Fruit fly (Drosophila melanogaster): ENCODE measurements around the gene Lamtor4.

Gene Lamtor4

DNA sequence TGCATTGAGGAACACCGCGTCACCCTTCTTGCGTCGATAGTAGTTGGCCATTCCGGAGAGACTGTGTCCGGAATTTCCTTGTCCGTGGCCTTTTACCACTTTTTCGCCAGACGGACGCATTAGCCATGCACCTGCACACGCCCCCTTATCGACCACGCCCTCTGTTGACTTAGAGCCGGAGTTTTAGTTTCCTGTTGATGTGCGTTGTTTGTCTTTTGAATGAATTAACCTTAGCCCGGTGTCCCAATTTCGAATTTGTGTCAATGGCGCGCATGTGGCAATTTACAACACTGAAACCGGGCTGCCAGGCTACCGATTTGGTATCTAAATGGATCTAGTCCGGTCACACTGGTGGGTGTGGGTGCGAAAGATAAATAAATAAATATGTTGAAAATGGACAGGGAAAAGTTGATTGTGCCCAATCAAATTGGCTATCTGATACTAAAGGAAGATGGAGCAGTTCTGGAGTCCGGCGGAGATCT is at the start of gene Lamtor4, which contains the start of gene Gr63a:
Gene Lamtor4 (plus strand): TSS at position 348 of the 482 bp plus-strand sequence.
Gene Gr63a (minus strand): TSS at position 51 of the 482 bp plus-strand sequence.
- TF ChIP-seq psq (optimal IDR thresholded peaks at IDR 0.05) (no peak), usp (GFP tag; optimal IDR thresholded peaks at IDR 0.05) (no peak), CG8478 (optimal IDR thresholded peaks at IDR 0.05) (no peak)

DNA sequence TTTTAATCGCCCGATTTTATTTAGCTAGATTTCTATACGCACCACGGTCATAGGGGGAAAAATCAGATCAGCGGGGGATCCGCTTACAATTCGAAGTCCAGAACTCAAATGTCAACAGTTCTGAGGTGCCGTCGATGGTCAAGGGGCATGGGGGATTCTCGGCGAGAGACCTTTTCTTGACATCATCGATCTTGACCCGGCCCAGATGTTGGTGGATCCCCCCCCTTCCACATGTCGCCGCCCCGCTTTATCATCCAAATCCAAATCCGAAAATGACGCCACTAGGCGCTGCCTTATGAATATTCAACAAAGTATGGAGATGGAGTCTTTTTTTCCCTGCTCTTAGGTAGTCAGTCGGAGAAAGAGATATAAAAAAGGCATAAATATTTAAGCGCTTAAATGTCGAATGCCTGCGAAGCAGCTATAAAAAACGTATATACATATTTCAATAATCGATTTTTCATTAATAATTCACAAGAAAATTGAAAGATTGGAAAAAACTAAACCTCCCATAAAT is 48.8 kb upstream of the Lamtor4 start:
- TF ChIP-seq psq (optimal IDR thresholded peaks at IDR 0.05): no peak
- no peak for TF ChIP-seq CG8478 (optimal IDR thresholded peaks at IDR 0.05)
- TF ChIP-seq Dll (optimal IDR thresholded peaks at IDR 0.05): no peak
- TF ChIP-seq EcR (GFP tag; optimal IDR thresholded peaks at IDR 0.05): no peak
- TF ChIP-seq usp (GFP tag; optimal IDR thresholded peaks at IDR 0.05): no peak
- no peak for TF ChIP-seq pan (optimal IDR thresholded peaks at IDR 0.05)

DNA sequence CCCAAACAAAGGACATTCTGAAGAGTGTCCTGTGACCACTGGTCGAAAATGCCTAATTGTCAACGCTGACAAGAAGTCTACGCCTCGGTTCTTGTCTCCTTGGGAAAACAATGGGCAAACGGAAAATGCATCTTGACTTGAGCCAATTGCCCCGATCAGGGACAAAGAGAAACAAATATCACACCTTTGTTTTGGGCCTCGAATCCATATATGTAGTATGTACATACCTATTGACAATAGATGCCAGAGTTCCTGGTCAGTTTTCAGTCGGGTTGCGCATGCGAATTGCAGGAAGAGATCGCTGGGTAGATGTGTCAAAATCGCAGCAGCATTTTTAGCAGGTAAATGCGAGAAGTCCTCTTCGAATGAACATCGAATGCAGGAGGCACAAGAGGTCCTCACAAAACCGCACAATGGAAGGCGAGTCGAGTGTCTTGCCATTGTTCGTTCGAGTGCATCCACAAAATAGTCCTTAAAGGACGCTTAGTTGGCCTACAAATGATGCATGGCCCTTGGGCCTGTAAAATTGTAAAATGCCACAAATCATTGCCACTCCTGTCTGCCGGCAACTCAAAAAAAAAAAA is 47.9 kb upstream of the Lamtor4 start:
- TF ChIP-seq CG8478 (optimal IDR thresholded peaks at IDR 0.05): no peak
- TF ChIP-seq usp (GFP tag; optimal IDR thresholded peaks at IDR 0.05): no peak
- TF ChIP-seq Dll (optimal IDR thresholded peaks at IDR 0.05): no peak
- TF ChIP-seq EcR (GFP tag; optimal IDR thresholded peaks at IDR 0.05): no peak
- TF ChIP-seq psq (optimal IDR thresholded peaks at IDR 0.05): no peak
- no peak for TF ChIP-seq pan (optimal IDR thresholded peaks at IDR 0.05)

dm6 chr3L:3849763-3850162 is 46.9 kb upstream of the Lamtor4 start:
- TF ChIP-seq psq (optimal IDR thresholded peaks at IDR 0.05) (no peak), EcR (GFP tag; optimal IDR thresholded peaks at IDR 0.05) (no peak), Dll (optimal IDR thresholded peaks at IDR 0.05) (no peak), pan (optimal IDR thresholded peaks at IDR 0.05) (no peak), usp (GFP tag; optimal IDR thresholded peaks at IDR 0.05) (no peak), CG8478 (optimal IDR thresholded peaks at IDR 0.05) (no peak)

DNA sequence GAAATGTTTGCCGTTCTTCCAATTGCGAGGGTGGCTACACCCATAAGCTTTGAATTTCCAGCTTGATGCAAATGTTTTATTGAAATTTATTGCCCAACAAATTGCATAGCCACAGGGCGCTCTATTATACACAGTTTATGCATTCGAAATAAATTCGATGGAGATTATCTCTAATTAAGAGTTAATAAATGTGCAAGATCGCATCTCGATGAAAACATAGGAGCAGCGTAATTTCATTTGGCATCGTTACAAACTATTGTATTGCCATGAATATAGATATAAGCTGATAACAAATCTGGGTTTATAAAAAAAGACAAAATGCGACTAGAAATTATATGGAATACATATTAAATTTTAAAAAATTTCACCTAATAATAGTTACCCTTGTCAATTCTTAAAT is 46.2 kb upstream of the Lamtor4 start:
- no peak for TF ChIP-seq CG8478 (optimal IDR thresholded peaks at IDR 0.05)
- no peak for TF ChIP-seq psq (optimal IDR thresholded peaks at IDR 0.05)
- TF ChIP-seq EcR (GFP tag; optimal IDR thresholded peaks at IDR 0.05): no peak
- no peak for TF ChIP-seq usp (GFP tag; optimal IDR thresholded peaks at IDR 0.05)
- TF ChIP-seq pan (optimal IDR thresholded peaks at IDR 0.05): no peak
- TF ChIP-seq Dll (optimal IDR thresholded peaks at IDR 0.05): no peak

DNA sequence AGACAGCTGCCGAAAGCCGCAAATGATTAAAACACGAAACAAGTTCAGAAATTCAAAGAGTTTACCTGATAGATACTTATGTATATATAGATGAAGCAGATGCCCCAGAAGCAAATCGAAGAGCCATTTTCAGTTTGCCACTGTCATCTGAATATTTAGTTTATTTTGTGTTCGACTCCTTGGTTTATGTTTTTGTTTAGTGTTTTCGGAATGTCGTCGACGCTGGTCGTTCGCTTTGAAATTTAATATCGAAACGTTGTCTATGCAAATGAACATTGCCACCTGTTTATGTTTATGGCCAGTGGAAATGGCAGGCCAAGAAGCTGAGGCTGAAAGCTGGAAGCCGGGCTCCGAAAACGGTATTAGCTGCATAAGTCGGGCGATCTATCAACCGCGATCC is 45.7 kb upstream of the Lamtor4 start:
- TF ChIP-seq psq (optimal IDR thresholded peaks at IDR 0.05) (no peak), usp (GFP tag; optimal IDR thresholded peaks at IDR 0.05) (no peak), EcR (GFP tag; optimal IDR thresholded peaks at IDR 0.05) (no peak), Dll (optimal IDR thresholded peaks at IDR 0.05) (no peak), CG8478 (optimal IDR thresholded peaks at IDR 0.05) (no peak), pan (optimal IDR thresholded peaks at IDR 0.05) (no peak)

DNA sequence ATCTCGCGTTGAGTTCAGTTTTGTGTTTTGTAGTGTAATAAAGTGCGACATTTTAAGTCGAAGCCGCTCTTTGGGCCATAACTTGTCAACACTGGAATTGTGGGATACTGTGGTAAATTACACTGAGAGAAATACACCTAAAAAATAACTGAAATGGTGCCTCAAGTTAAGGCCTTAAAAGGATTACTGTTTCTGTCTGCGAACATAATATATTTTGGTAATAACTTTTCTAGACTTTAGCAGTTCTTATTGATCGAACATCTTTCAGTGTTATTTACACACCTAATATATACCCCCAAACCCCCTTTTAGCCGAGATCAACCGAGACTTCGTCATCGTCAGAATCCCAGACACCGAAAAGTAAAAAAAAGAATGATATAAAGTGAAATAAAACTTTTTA is 44.9 kb upstream of the Lamtor4 start:
- TF ChIP-seq pan (optimal IDR thresholded peaks at IDR 0.05): no peak
- no peak for TF ChIP-seq psq (optimal IDR thresholded peaks at IDR 0.05)
- TF ChIP-seq EcR (GFP tag; optimal IDR thresholded peaks at IDR 0.05): no peak
- no peak for TF ChIP-seq CG8478 (optimal IDR thresholded peaks at IDR 0.05)
- TF ChIP-seq Dll (optimal IDR thresholded peaks at IDR 0.05): no peak
- TF ChIP-seq usp (GFP tag; optimal IDR thresholded peaks at IDR 0.05): no peak

- TF ChIP-seq pan (optimal IDR thresholded peaks at IDR 0.05) (no peak), EcR (GFP tag; optimal IDR thresholded peaks at IDR 0.05) (no peak), usp (GFP tag; optimal IDR thresholded peaks at IDR 0.05) (no peak), Dll (optimal IDR thresholded peaks at IDR 0.05) (no peak), psq (optimal IDR thresholded peaks at IDR 0.05) (no peak), CG8478 (optimal IDR thresholded peaks at IDR 0.05) (no peak)
Observed at dm6 chr3L:3852842-3853241, 43.9 kb upstream of the Lamtor4 start.

DNA sequence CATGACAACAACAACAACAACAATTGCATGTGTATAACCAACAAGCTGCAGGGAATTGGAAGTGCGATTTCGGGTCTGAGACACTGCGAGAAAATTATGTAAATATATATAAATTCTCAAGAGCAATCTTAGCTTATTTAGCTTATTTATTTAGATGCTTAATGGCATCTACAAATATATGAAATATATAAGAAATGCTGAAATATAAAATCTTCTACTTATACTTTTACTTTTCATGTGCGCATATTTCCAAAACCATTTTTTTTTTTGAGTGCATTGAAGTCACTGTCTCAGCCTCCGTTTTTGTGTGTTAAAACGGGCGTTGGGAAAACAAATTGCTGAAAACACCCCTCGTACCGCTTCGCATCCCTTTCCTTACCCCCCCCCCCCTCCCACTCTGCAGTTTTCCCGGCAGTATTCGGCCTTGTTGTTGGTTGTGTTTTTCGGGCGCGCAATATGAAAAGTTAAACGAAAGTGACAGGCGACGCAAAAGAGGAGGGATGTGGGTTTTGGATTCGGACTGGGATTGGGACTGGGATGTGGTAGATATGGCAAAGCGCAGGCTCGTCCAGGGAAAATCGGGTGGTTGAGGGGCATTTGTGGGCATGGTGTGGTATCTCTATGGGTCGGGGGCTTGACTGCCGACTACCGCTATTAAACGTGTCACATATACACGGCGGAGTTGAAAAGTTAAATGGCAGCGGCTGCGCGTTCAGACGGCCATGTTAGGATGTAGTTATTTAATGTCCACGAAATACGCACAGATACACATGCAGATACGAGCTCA is 41.3 kb upstream of the Lamtor4 start:
- TF ChIP-seq usp (GFP tag; optimal IDR thresholded peaks at IDR 0.05) (no peak), Dll (optimal IDR thresholded peaks at IDR 0.05) (no peak), psq (optimal IDR thresholded peaks at IDR 0.05) (no peak), CG8478 (optimal IDR thresholded peaks at IDR 0.05) (no peak), EcR (GFP tag; optimal IDR thresholded peaks at IDR 0.05) (no peak), pan (optimal IDR thresholded peaks at IDR 0.05) (no peak)

DNA sequence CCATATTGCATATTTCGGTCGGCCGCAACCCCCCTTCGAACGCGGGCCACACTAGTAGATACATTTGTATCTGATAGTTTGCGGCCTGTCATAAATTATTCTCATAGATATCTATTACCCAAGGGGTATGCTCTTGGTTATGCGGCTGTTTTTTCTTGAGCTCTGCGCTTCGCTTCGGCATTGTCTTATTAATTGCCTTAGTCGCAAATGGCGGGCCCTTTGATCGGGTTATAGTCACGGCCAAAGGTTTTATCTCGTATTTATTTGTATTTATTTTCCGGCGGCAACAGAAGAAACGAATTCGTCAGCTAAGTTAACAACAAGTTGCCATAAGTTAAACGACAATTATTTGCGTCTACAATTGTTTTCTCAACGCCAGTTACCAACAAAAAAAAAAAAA is 40.7 kb upstream of the Lamtor4 start:
- TF ChIP-seq psq (optimal IDR thresholded peaks at IDR 0.05): no peak
- TF ChIP-seq CG8478 (optimal IDR thresholded peaks at IDR 0.05): no peak
- TF ChIP-seq Dll (optimal IDR thresholded peaks at IDR 0.05): no peak
- TF ChIP-seq usp (GFP tag; optimal IDR thresholded peaks at IDR 0.05): no peak
- TF ChIP-seq pan (optimal IDR thresholded peaks at IDR 0.05): no peak
- no peak for TF ChIP-seq EcR (GFP tag; optimal IDR thresholded peaks at IDR 0.05)

dm6 chr3L:3862504-3863380 is 34.0 kb upstream of the Lamtor4 start:
- TF ChIP-seq usp (GFP tag; optimal IDR thresholded peaks at IDR 0.05) (no peak), Dll (optimal IDR thresholded peaks at IDR 0.05) (no peak), psq (optimal IDR thresholded peaks at IDR 0.05) (no peak), CG8478 (optimal IDR thresholded peaks at IDR 0.05) (no peak), EcR (GFP tag; optimal IDR thresholded peaks at IDR 0.05) (no peak), pan (optimal IDR thresholded peaks at IDR 0.05) (no peak)
